Fruit fly (Drosophila melanogaster): ENCODE data around the gene Hsp23.

DNA sequence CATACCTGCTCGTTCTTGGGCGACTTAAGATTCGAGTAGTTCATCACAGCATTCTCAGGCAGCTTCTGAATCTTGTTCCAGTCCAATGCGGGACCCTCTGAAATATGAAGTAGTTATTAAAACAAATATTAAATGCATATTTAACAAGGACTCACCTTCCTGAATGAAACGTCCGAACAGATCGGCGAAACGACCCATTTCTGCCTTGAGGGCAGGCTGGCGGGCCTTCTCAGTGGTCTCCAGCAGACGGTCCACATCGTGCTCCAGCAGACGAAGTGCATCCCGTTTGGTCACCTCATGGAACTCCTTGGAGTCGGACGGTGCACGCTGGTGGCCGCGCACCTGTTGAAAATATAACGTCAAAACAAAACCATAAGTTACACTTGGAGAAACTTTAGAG, 27.9 kb upstream of the Hsp23 start, which contains the start of gene CG32040:
- no peak for TF ChIP-seq EcR (GFP tag; optimal IDR thresholded peaks at IDR 0.05)
- TF ChIP-seq psq (optimal IDR thresholded peaks at IDR 0.05) = no peak
- no peak for TF ChIP-seq usp (GFP tag; optimal IDR thresholded peaks at IDR 0.05)
- TF ChIP-seq CG8478 (optimal IDR thresholded peaks at IDR 0.05) = no peak
